Fruit fly (Drosophila melanogaster) whole organism, wandering third instar larva: ENCODE results near the gene lilli.

Experiments
- CG9705 ChIP-seq: fragments of 200-800 bp; sonication (Bioruptor generic); optimal IDR thresholded peaks from 2 replicates; lab custom pipeline; 2018; ENCODE audit warnings: missing biosample characterization, mild to moderate bottlenecking, missing genetic modification characterization
- CrebA ChIP-seq: fragments of 200-800 bp; sonication (Bioruptor generic); optimal IDR thresholded peaks from 2 replicates; lab custom pipeline; 2016; ENCODE audit warnings: missing biosample characterization, mild to moderate bottlenecking, missing genetic modification characterization, borderline replicate concordance
- Dif ChIP-seq: fragments of 200-275, 200-300 bp; sonication (Bioruptor generic); optimal IDR thresholded peaks from 2 replicates; lab custom pipeline; 2018; ENCODE audit warnings: missing biosample characterization, missing genetic modification characterization; ENCODE audit not compliant: partially characterized antibody
- GATAd ChIP-seq: sonication (Bioruptor generic); optimal IDR thresholded peaks from 2 replicates; lab custom pipeline; 2016; ENCODE audit warnings: missing biosample characterization, missing genetic modification characterization
- Hr78 ChIP-seq: fragments of >200 bp; optimal IDR thresholded peaks from 2 replicates; lab custom pipeline; 2017; ENCODE audit warnings: missing biosample characterization, missing genetic modification characterization
- Jra ChIP-seq: sonication (Bioruptor generic); optimal IDR thresholded peaks from 2 replicates; lab custom pipeline; 2016; ENCODE audit warnings: missing biosample characterization, missing genetic modification characterization
- OdsH ChIP-seq: fragments of 200-800 bp; sonication (Bioruptor generic); optimal IDR thresholded peaks from 2 replicates; lab custom pipeline; 2016; ENCODE audit warnings: missing biosample characterization, mild to moderate bottlenecking, missing genetic modification characterization
- Vsx2 ChIP-seq: fragments of 200-300, 225-300 bp; sonication (Bioruptor generic); optimal IDR thresholded peaks from 2 replicates; lab custom pipeline; 2018; ENCODE audit warnings: missing biosample characterization, missing genetic modification characterization; ENCODE audit not compliant: partially characterized antibody
- br ChIP-seq: fragments of 200-800 bp; sonication (Bioruptor generic); optimal IDR thresholded peaks from 2 replicates; lab custom pipeline; 2016; ENCODE audit warnings: missing biosample characterization, missing genetic modification characterization
- foxo ChIP-seq, 2 experiments: fragments of 200-800 bp; sonication (Bioruptor generic); optimal IDR thresholded peaks; 2 replicates in 1 of 2; 3 replicates in 1 of 2; lab custom pipeline; 2016 to 2017; ENCODE audit warnings: missing biosample characterization in 2 of 2, missing genetic modification characterization in 2 of 2
- fru ChIP-seq: fragments of 200-800 bp; sonication (Bioruptor generic); optimal IDR thresholded peaks from 3 replicates; lab custom pipeline; 2016; ENCODE audit warnings: missing biosample characterization, mild to moderate bottlenecking, missing genetic modification characterization

- TF ChIP-seq CrebA (GFP tag; lab: Kevin White, UChicago) (no peak), OdsH (GFP tag; lab: Kevin White, UChicago) (no peak), Dif (GFP tag; lab: Kevin White, UChicago) (no peak), CG9705 (no peak), br (GFP tag; lab: Kevin White, UChicago) (no peak), Vsx2 (no peak), Jra (no peak), fru (GFP tag; lab: Kevin White, UChicago) (no peak), GATAd (GFP tag; lab: Kevin White, UChicago) (no peak), foxo (GFP tag; optimal IDR thresholded peaks at IDR 0.05; lab: Kevin White, UChicago) (no peak), Hr78 (GFP tag; lab: Kevin White, UChicago) (no peak)
Measured at dm6 chr2L:2872309-2872932, 13.3 kb upstream of the lilli start.
